Fruit fly (Drosophila melanogaster) S2 (cell line): ENCODE data around the gene CG14312.

Experiments used
- CG8478 ChIP-seq: fragments of >200 bp; optimal IDR thresholded peaks from 2 replicates; lab custom pipeline; 2018
- CTCF ChIP-seq, 2 experiments: fragments of >200 bp; optimal IDR thresholded peaks; 2 replicates each; lab custom pipeline; 2018

Gene CG14312

dm6 chr3R:18267489-18267888 is 15.8 kb downstream of the CG14312 start, which contains the start of gene CG18599:
Gene CG18599, plus strand, starts transcription at chr3R:18267789.
- TF ChIP-seq CG8478, result no peak
- no peak for TF ChIP-seq CTCF (optimal IDR thresholded peaks at IDR 0.05; lab: Kevin White, UChicago)

- TF ChIP-seq CG8478, result no peak
- no peak for TF ChIP-seq CTCF (optimal IDR thresholded peaks at IDR 0.05; lab: Kevin White, UChicago)
Measured at dm6 chr3R:18266665-18267064, 16.7 kb downstream of the CG14312 start.

DNA sequence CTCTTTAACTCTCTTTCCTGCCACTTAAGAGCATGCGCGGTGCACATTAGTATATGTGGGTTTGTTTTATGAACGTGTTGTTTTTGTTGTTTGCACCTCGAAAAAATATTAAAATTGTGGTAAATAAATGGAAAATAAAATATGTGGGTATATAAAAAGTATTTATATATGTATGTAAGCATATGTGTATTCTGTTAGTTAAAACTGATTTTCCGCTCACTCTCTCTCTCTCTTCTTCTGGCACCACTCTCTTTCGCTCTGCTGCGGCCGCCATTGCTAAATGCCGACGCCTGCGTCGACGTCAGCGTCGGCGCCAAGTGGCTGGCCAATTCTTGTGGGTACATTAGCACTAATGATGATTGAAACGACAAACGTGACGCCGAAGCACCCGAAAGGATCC is 18.1 kb downstream of the CG14312 start:
- TF ChIP-seq CTCF (optimal IDR thresholded peaks at IDR 0.05; lab: Kevin White, UChicago), result no peak
- no peak for TF ChIP-seq CG8478

DNA sequence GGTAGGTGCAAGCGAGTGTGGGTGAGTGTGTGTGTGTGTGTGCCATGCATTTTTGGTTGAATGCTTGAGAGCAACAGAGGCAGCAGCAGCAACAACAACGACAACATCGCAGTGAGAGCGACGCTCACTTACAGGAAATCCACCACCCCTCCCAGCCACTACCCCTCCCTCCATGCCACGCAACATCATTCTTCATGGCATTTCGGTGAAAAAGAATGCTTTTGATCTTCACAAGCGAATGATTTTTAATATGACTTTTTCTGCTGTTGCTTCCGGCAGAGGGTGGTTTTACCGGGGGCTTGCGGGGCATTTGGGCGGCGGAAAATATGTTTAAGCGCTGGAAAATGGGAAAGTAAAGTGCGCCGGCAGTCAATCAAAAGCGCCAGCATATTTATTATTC is 21.7 kb downstream of the CG14312 start:
- no peak for TF ChIP-seq CG8478
- TF ChIP-seq CTCF (optimal IDR thresholded peaks at IDR 0.05; lab: Kevin White, UChicago), result no peak

- no peak for TF ChIP-seq CG8478
- TF ChIP-seq CTCF (optimal IDR thresholded peaks at IDR 0.05; lab: Kevin White, UChicago), result no peak
Measured at dm6 chr3R:18260016-18260415, 23.3 kb downstream of the CG14312 start.

DNA sequence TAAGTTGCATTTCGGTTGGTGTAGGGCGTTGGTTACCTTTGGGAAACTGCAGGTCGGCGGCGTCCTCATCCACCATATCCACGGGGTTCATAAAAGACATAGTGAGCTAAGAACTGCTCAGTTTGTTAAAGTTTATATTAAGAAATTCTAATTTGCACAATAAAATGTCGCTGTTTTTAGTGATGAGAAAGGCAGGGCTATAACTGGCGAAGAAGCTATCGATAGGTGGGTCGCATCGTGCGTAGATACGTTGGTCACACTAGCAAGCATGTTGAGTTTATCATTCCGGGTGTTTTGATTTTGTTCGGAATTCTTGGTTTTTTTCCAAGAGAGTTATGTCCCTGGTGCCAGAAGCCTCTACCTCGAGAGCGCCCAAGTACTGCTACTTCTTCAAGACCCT is 28.0 kb downstream of the CG14312 start, which contains the start of the genes Ada2a, Polr2D, Tgs1 and moi:
TSS of gene Ada2a (minus strand) at position 207 of the 400 bp plus-strand sequence.
TSS of gene Polr2D (minus strand) at position 207 of the 400 bp plus-strand sequence.
TSS of gene Tgs1 (plus strand) at position 250 of the 400 bp plus-strand sequence.
TSS of gene moi (plus strand) at position 250 of the 400 bp plus-strand sequence.
- TF ChIP-seq CG8478 (no peak), CTCF (optimal IDR thresholded peaks at IDR 0.05; lab: Kevin White, UChicago) (peak; percentile 1 to 28)

DNA sequence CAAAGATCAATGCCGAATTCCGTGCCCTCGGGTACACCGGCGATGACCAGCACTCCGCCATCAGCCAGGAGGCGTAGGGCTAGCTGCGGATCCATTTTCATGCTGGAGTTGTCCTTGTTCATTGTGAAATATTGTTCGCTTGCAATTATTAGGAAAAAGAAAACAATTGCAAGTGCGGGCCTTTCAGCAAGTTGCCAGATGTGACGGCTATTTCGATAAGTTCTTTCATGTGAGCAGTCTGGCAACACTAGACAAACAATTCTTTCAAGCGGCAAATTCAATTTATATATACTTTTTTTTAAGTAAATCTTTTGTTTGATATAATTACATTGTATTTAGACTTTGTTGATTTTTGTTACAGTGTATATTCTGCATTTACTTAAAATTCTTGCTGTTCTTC is 30.8 kb downstream of the CG14312 start, which contains the start of gene CG12320:
TSS of gene CG12320 (minus strand) at position 157 of the 400 bp plus-strand sequence.
- TF ChIP-seq CTCF (optimal IDR thresholded peaks at IDR 0.05; lab: Kevin White, UChicago), result peak in 1 of 2 experiments; percentile 8
- TF ChIP-seq CG8478, result no peak

- TF ChIP-seq CTCF (optimal IDR thresholded peaks at IDR 0.05; lab: Kevin White, UChicago) (no peak), CG8478 (no peak)
Measured at dm6 chr3R:18251876-18252275, 31.5 kb downstream of the CG14312 start.

DNA sequence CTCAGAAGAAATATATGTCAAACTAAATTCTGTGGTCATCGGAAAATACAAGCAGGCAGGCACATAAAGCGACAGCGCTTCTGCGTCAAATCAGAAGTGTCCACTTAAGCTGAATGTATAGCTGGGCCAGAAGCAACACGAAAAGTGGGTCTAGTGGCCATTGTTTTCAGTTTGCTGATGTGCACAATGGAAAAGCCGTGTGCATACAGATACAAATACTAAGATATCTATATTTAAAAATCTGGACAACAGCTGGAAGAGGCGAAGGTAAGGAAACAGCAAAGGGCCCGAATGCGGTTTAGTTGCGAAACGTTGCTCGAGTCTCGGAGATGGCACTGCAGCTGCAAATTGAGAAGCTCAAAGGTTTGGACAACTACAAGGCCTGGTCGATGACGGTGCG is 32.5 kb downstream of the CG14312 start, which contains the start of gene CG18598:
TSS of gene CG18598 (plus strand) at position 301 of the 400 bp plus-strand sequence.
- TF ChIP-seq CG8478 (no peak), CTCF (optimal IDR thresholded peaks at IDR 0.05; lab: Kevin White, UChicago) (no peak)

DNA sequence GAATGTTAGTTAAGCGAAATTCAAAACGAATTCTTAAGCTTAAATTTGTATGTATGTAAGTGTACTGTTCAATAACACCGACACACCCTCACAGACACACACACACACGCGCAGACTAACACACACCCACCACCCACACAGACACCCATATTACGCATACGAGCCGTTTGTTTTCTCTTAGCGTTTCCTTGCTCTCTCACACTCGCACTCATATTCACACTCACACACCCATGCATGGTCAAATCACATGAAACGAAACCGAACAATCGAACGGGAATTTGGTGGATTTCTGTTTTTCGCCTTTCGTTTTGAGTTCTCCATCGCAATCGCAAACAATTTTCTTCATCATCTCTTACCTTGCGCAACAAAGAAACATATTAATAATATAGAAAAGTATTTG is 34.1 kb downstream of the CG14312 start:
- TF ChIP-seq CG8478 (no peak), CTCF (optimal IDR thresholded peaks at IDR 0.05; lab: Kevin White, UChicago) (no peak)

dm6 chr3R:18246041-18246440 is 37.3 kb downstream of the CG14312 start:
- TF ChIP-seq CG8478, result no peak
- no peak for TF ChIP-seq CTCF (optimal IDR thresholded peaks at IDR 0.05; lab: Kevin White, UChicago)

dm6 chr3R:18245044-18245596 is 38.2 kb downstream of the CG14312 start:
- TF ChIP-seq CTCF (optimal IDR thresholded peaks at IDR 0.05; lab: Kevin White, UChicago), result no peak
- no peak for TF ChIP-seq CG8478

DNA sequence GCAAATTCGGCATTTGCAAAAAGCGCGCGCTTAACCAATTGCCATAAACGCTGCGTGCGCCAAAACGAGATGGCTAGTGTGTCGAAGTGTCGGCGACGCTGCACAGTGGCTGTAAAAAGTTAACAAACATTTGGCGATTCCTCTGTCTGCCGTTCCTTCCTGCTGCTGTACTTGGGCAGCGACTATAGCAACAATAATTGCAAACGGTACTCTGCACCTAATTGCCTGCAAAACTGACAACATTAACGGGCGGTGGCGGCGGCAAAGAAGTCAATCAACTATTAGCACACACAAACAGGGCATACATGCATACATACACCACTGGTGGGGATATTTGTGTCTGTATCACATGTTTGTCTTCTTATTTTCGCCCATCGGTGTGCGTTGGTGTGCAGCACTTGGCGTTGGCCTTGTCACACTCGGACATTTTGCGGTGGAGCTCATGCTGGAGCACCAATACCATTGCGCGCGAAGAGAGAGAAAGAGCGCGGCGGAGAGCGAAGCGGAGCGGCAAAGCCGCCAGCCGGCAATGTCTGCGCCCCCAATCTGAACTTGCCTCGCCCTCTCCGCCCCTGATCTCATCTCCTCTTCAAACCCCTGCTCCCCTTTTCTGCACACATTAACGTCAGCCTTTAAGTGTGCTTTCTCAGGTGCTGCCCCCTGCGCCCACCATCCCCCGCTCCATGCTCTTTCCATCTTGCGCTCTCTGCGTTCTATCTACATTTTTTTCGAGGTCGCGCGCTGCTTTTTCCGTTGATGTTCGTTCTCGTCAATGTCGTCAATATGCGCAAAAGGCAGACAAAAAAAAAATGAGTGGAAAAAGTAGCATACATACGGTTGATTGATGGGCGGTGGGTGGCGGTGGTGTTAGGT is 38.9 kb downstream of the CG14312 start:
- no peak for TF ChIP-seq CTCF (optimal IDR thresholded peaks at IDR 0.05; lab: Kevin White, UChicago)
- TF ChIP-seq CG8478, result peak; percentile 33

- no peak for TF ChIP-seq CTCF (optimal IDR thresholded peaks at IDR 0.05; lab: Kevin White, UChicago)
- TF ChIP-seq CG8478, result no peak
Measured at dm6 chr3R:18243718-18244170, 39.6 kb downstream of the CG14312 start.

DNA sequence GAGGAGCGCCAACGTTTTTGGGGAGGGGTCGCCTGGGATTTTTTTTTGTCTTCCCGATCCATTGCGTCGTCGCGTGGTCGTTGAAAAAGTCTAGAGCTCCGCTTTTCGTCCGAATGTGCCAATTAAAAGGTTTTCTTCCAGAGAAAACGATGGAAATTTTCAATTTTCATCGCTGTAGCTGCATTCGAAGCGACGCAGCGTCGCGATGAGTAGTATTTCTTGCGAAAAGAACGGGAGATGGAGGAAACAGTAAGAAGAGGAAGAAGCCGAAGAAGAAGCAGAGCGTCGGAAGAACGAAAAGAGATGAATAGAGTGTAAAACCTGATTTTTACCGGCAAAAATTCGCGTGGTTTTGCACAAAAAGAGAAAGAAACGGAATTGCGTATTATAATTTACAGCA is 40.3 kb downstream of the CG14312 start:
- TF ChIP-seq CG8478 (no peak), CTCF (optimal IDR thresholded peaks at IDR 0.05; lab: Kevin White, UChicago) (no peak)
